Worm (Caenorhabditis elegans) whole organism, L4 larva: ENCODE measurements around the gene C32C4.16.
"Not testable (repeated sequence)": the region's sequence is repeated elsewhere in the genome, so short reads cannot be mapped to it uniquely, and the experiment has no call there.

Experiments
- F10B5.3 ChIP-seq: sonication (generic microtip); optimal IDR thresholded peaks from 2 replicates; lab custom pipeline; 2016; ENCODE audit warnings: mild to moderate bottlenecking, missing genetic modification characterization, missing compliant biosample characterization
- F26F4.8 ChIP-seq: fragments of 200-800 bp; sonication (Bioruptor generic); conservative IDR thresholded peaks from 2 replicates; pipeline ENCODE4 v1.3.6; 2022; ENCODE audit warnings: missing genetic modification characterization, missing compliant biosample characterization
- T20F7.1 ChIP-seq: fragments of 200-800 bp; sonication (Bioruptor generic); optimal IDR thresholded peaks from 2 replicates; lab custom pipeline; 2018; ENCODE audit warnings: mild to moderate bottlenecking, missing genetic modification characterization, missing compliant biosample characterization
- T26A8.4 ChIP-seq: fragments of 200-800 bp; sonication (Bioruptor generic); IDR thresholded peaks from 2 replicates; pipeline ENCODE4 v1.3.6; 2022; ENCODE audit warnings: missing genetic modification characterization, missing compliant biosample characterization
- Y75B8A.6 ChIP-seq: fragments of 200-800 bp; sonication (Bioruptor generic); IDR thresholded peaks from 2 replicates; pipeline ENCODE4 v1.3.6; 2022; ENCODE audit warnings: missing genetic modification reagents, missing genetic modification characterization, missing compliant biosample characterization
- ZK546.5 ChIP-seq, 2 experiments: sonication (generic microtip); optimal IDR thresholded peaks; 2 replicates each; lab custom pipeline; 2017; ENCODE audit warnings: missing biosample characterization in 2 of 2, missing genetic modification characterization in 2 of 2
- aha-1 ChIP-seq: fragments of 150-350 bp; peaks from one replicate; lab custom pipeline; 2014; ENCODE audit warnings: missing biosample characterization, missing genetic modification characterization
- ama-1 ChIP-seq: fragments of 150-350 bp; optimal IDR thresholded peaks from 2 replicates; lab custom pipeline; 2014; ENCODE audit warnings: inconsistent platforms, mixed read lengths
- attf-4 ChIP-seq: sonication (generic microtip); optimal IDR thresholded peaks from 3 replicates; lab custom pipeline; 2017; ENCODE audit warnings: missing biosample characterization, missing genetic modification characterization
- ceh-44 ChIP-seq: fragments of 200-800 bp; sonication (Bioruptor generic); IDR thresholded peaks from 2 replicates; pipeline ENCODE4 v1.3.6; 2022; ENCODE audit warnings: missing genetic modification reagents, missing genetic modification characterization, missing compliant biosample characterization
- ceh-82 ChIP-seq: sonication (generic microtip); optimal IDR thresholded peaks from 2 replicates; lab custom pipeline; 2017; ENCODE audit warnings: missing biosample characterization, missing genetic modification characterization
- daf-16 ChIP-seq, 3 experiments: sonication (generic microtip); optimal IDR thresholded peaks; 2 replicates each; lab custom pipeline; 2016 to 2017; ENCODE audit warnings: missing genetic modification characterization in 3 of 3, missing genetic modification reagents in 3 of 3, mild to moderate bottlenecking in 2 of 3, missing compliant biosample characterization in 2 of 3, missing biosample characterization in 1 of 3, moderate library complexity in 1 of 3
- daf-8 ChIP-seq: fragments of 200-800 bp; sonication (Bioruptor generic); IDR thresholded peaks from 2 replicates; pipeline ENCODE4 v1.3.6; 2022; ENCODE audit warnings: missing genetic modification characterization, missing compliant biosample characterization
- dmd-6 ChIP-seq: fragments of 200-800 bp; sonication (Bioruptor generic); IDR thresholded peaks from 2 replicates; pipeline ENCODE4 v1.3.6; 2022; ENCODE audit warnings: missing genetic modification reagents, missing genetic modification characterization, missing compliant biosample characterization
- dmd-8 ChIP-seq: fragments of 200-800 bp; sonication (Bioruptor generic); IDR thresholded peaks from 2 replicates; pipeline ENCODE4 v1.3.6; 2022; ENCODE audit warnings: missing genetic modification characterization, missing compliant biosample characterization
- egl-43 ChIP-seq: fragments of 200-800 bp; sonication (Bioruptor generic); IDR thresholded peaks from 2 replicates; pipeline ENCODE4 v1.3.6; 2022; ENCODE audit warnings: missing genetic modification reagents, missing genetic modification characterization, missing compliant biosample characterization
- fkh-10 ChIP-seq: fragments of 150-350 bp; optimal IDR thresholded peaks from 2 replicates; lab custom pipeline; 2014; ENCODE audit warnings: missing biosample characterization, missing genetic modification reagents, missing genetic modification characterization
- fos-1 ChIP-seq: fragments of 150-350 bp; optimal IDR thresholded peaks from 2 replicates; lab custom pipeline; 2014; ENCODE audit warnings: missing biosample characterization, missing genetic modification characterization
- lin-38 ChIP-seq: fragments of 200-800 bp; sonication (Bioruptor generic); IDR thresholded peaks from 2 replicates; pipeline ENCODE4 v1.3.6; 2022; ENCODE audit warnings: missing genetic modification reagents, missing genetic modification characterization, missing compliant biosample characterization
- madf-5 ChIP-seq, 2 experiments: fragments of 200-800 bp; sonication (Bioruptor generic); IDR thresholded peaks; 2 replicates each; pipeline ENCODE4 v1.3.6; 2022; ENCODE audit warnings: missing compliant biosample characterization in 2 of 2, missing genetic modification characterization in 2 of 2
- mdt-29 ChIP-seq: fragments of 200-800 bp; sonication (Bioruptor generic); IDR thresholded peaks from 2 replicates; pipeline ENCODE4 v1.3.6; 2022; ENCODE audit warnings: missing genetic modification reagents, missing genetic modification characterization, missing compliant biosample characterization
- nhr-10 ChIP-seq: fragments of 150-350 bp; optimal IDR thresholded peaks from 2 replicates; lab custom pipeline; 2014; ENCODE audit warnings: missing biosample characterization, missing genetic modification characterization
- nhr-102 ChIP-seq: sonication (generic microtip); optimal IDR thresholded peaks from 2 replicates; lab custom pipeline; 2016; ENCODE audit warnings: mild to moderate bottlenecking, missing genetic modification characterization, moderate library complexity, missing compliant biosample characterization
- nhr-28 ChIP-seq: fragments of 150-350 bp; optimal IDR thresholded peaks from 2 replicates; lab custom pipeline; 2014; ENCODE audit warnings: missing biosample characterization, missing genetic modification characterization
- nhr-41 ChIP-seq: fragments of 200-800 bp; sonication (Bioruptor generic); IDR thresholded peaks from 2 replicates; pipeline ENCODE4 v1.3.6; 2022; ENCODE audit warnings: missing genetic modification reagents, missing genetic modification characterization, missing compliant biosample characterization
- nhr-42 ChIP-seq: fragments of 200-800 bp; sonication (Bioruptor generic); IDR thresholded peaks from 2 replicates; pipeline ENCODE4 v1.3.6; 2022; ENCODE audit warnings: missing genetic modification characterization, missing compliant biosample characterization
- nhr-76 ChIP-seq: fragments of 150-350 bp; optimal IDR thresholded peaks from 2 replicates; lab custom pipeline; 2014; ENCODE audit warnings: missing biosample characterization, missing genetic modification characterization
- pha-4 ChIP-seq, 2 experiments: fragments of 150-350 bp in 1 of 2; fragments of 200-800 bp in 1 of 2; sonication (Bioruptor generic) in 1 of 2; IDR thresholded peaks in 1 of 2; optimal IDR thresholded peaks in 1 of 2; 2 replicates each; pipeline versions ENCODE4 v1.3.6 to Lab custom; 2014 to 2022; ENCODE audit warnings: missing genetic modification characterization in 2 of 2, missing genetic modification reagents in 2 of 2, missing biosample characterization in 1 of 2, missing compliant biosample characterization in 1 of 2
- saeg-2 ChIP-seq: fragments of 200-800 bp; sonication (Bioruptor generic); IDR thresholded peaks from 2 replicates; pipeline ENCODE4 v1.3.6; 2022; ENCODE audit warnings: missing genetic modification reagents, missing genetic modification characterization, missing compliant biosample characterization
- skn-1 ChIP-seq: fragments of 150-350 bp; optimal IDR thresholded peaks from 2 replicates; lab custom pipeline; 2014; ENCODE audit warnings: missing biosample characterization, missing genetic modification characterization
- snpc-4 ChIP-seq: fragments of 150-350 bp; optimal IDR thresholded peaks from 2 replicates; lab custom pipeline; 2014; ENCODE audit warnings: missing biosample characterization, missing genetic modification characterization
- unc-62 ChIP-seq, 3 experiments: fragments of 150-350 bp in 1 of 3; sonication (generic microtip); optimal IDR thresholded peaks in 2 of 3; peaks in 1 of 3; 1 replicate in 1 of 3; 2 replicates in 2 of 3; lab custom pipeline; 2014 to 2017; ENCODE audit warnings: missing biosample characterization in 3 of 3, missing genetic modification characterization in 3 of 3, missing genetic modification reagents in 3 of 3, missing genotype in 1 of 3
- vab-7 ChIP-seq: fragments of 200-800 bp; sonication (Bioruptor generic); IDR thresholded peaks from 2 replicates; pipeline ENCODE4 v1.3.6; 2022; ENCODE audit warnings: missing genetic modification reagents, missing genetic modification characterization, missing compliant biosample characterization
- zfp-2 ChIP-seq: sonication (generic microtip); optimal IDR thresholded peaks from 2 replicates; lab custom pipeline; 2016; ENCODE audit warnings: mild to moderate bottlenecking, missing genetic modification characterization, missing compliant biosample characterization
- zip-2 ChIP-seq: fragments of 150-350 bp; optimal IDR thresholded peaks from 2 replicates; lab custom pipeline; 2014; ENCODE audit warnings: missing biosample characterization, missing genetic modification characterization

Gene C32C4.16

DNA sequence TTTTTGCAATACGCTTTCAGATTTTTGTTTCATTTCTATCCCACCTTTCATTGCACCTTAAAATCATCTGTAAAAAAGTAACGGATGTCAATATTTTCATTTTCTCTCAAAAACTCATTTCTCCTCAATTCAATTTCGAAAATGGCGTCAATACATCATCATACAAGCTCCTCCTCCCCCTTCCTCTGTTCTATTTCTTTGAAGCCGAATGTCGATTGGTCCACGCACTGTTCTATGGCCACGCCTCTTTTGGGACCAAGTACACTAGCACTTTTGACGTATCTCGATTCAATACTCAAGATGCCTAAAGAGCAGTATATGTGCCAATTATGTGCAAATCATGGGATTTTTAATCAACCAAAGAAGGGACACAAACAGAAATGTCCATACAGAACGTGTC lies 14.6 kb upstream of the C32C4.16 start, which contains the start of gene mab-23:
TSS of gene mab-23 (plus strand) at position 301 of the 400 bp plus-strand sequence.
- TF ChIP-seq unc-62 (GFP tag; optimal IDR thresholded peaks at IDR 0.05 in 1 of 2; lab: Kevin White, UChicago) (no peak), unc-62 (tag; optimal IDR thresholded peaks at IDR 0.05; lab: Kevin White, UChicago) (no peak), daf-16 (GFP tag; optimal IDR thresholded peaks at IDR 0.05; lab: Kevin White, UChicago) (no peak), daf-16 (tag; optimal IDR thresholded peaks at IDR 0.05; lab: Kevin White, UChicago) (no peak), madf-5 (GFP tag; IDR thresholded peaks at IDR 0.05; lab: Robert Waterston, UW) (no peak), skn-1 (tag; lab: Kevin White, UChicago) (no peak), nhr-76 (tag; lab: Kevin White, UChicago) (no peak), fos-1 (no peak), vab-7 (no peak), lin-38 (no peak), attf-4 (tag; lab: Kevin White, UChicago) (no peak), zip-2 (tag; lab: Kevin White, UChicago) (no peak), nhr-42 (no peak), nhr-41 (GFP tag; lab: Robert Waterston, UW) (no peak)

ce11 chrV:10635722-10636121 lies 11.6 kb upstream of the C32C4.16 start, which contains the start of gene kvs-2:
TSS of gene kvs-2 (plus strand) at chrV:10636022.
- no peak for TF ChIP-seq nhr-10 (tag; lab: Kevin White, UChicago)
- no peak for TF ChIP-seq dmd-8 (GFP tag; lab: Robert Waterston, UW)
- no peak for TF ChIP-seq dmd-6 (GFP tag; lab: Robert Waterston, UW)
- TF ChIP-seq T20F7.1: no peak
- TF ChIP-seq daf-8 (GFP tag; lab: Robert Waterston, UW): no peak
- TF ChIP-seq fkh-10 (GFP tag; lab: Kevin White, UChicago): no peak
- TF ChIP-seq snpc-4 (tag; lab: Kevin White, UChicago): no peak
- no peak for TF ChIP-seq madf-5 (GFP tag; IDR thresholded peaks at IDR 0.05; lab: Robert Waterston, UW)
- TF ChIP-seq nhr-28 (tag; lab: Kevin White, UChicago): no peak
- no peak for TF ChIP-seq T26A8.4 (GFP tag; lab: Robert Waterston, UW)
- no peak for TF ChIP-seq F10B5.3 (tag; lab: Kevin White, UChicago)
- TF ChIP-seq ceh-44: no peak
- TF ChIP-seq zfp-2 (tag; lab: Kevin White, UChicago): no peak
- TF ChIP-seq ama-1: no peak
- TF ChIP-seq egl-43: no peak
- no peak for TF ChIP-seq Y75B8A.6 (GFP tag; lab: Robert Waterston, UW)
- TF ChIP-seq skn-1 (tag; lab: Kevin White, UChicago): no peak
- no peak for TF ChIP-seq nhr-102
- no peak for TF ChIP-seq mdt-29
- no peak for TF ChIP-seq nhr-42

- TF ChIP-seq F26F4.8 (GFP tag; lab: Robert Waterston, UW): 0 out of 2 replicates have a peak, but pooled peaks have one; percentile 33
- peak; percentile 47; the same call in 1 of the 2 replicates for TF ChIP-seq pha-4 (GFP tag; IDR thresholded peaks at IDR 0.05; lab: Robert Waterston, UW)
- not testable (repeated sequence) for TF ChIP-seq pha-4 (tag; optimal IDR thresholded peaks at IDR 0.05; lab: Kevin White, UChicago)
Measured at ce11 chrV:10638515-10638914, 8.8 kb upstream of the C32C4.16 start.

- TF ChIP-seq aha-1 (tag; lab: Kevin White, UChicago) (peak; percentile 73), fkh-10 (GFP tag; lab: Kevin White, UChicago) (peak; percentile 29), saeg-2 (GFP tag; lab: Robert Waterston, UW) (no peak), nhr-10 (tag; lab: Kevin White, UChicago) (no peak), unc-62 (GFP tag; optimal IDR thresholded peaks at IDR 0.05 in 1 of 2; lab: Kevin White, UChicago) (peak in 1 of 2 experiments; percentile 51), unc-62 (tag; optimal IDR thresholded peaks at IDR 0.05; lab: Kevin White, UChicago) (no peak), ZK546.5 (tag; optimal IDR thresholded peaks at IDR 0.05; lab: Kevin White, UChicago) (no peak), lin-38 (no peak), ceh-82 (tag; lab: Kevin White, UChicago) (no peak), zfp-2 (tag; lab: Kevin White, UChicago) (no peak)
- TF ChIP-seq, all 104 proteins: peak for 3
Measured at ce11 chrV:10640977-10641376, 6.4 kb upstream of the C32C4.16 start.
